Fruit fly (Drosophila melanogaster) whole organism, embryonic: Measurements from ENCODE around the gene nkt.

ENCODE experiments used
- Antp ChIP-seq: fragments of 200-800 bp; sonication (Bioruptor generic); optimal IDR thresholded peaks from 3 replicates; lab custom pipeline; 2016; ENCODE audit warnings: missing biosample characterization, missing genetic modification characterization
- B-H1 ChIP-seq: fragments of 200-800 bp; sonication (Bioruptor generic); IDR thresholded peaks from 3 replicates; pipeline ENCODE4 v1.3.6; 2022; ENCODE audit warnings: missing biosample characterization, missing genetic modification characterization
- CG10321 ChIP-seq: fragments of 200-800 bp; sonication (Bioruptor generic); IDR thresholded peaks from 2 replicates; pipeline ENCODE4 v1.3.6; 2022; ENCODE audit warnings: missing biosample characterization, missing genetic modification characterization
- CG10543 ChIP-seq: fragments of 200-800 bp; sonication (Bioruptor generic); optimal IDR thresholded peaks from 3 replicates; lab custom pipeline; 2017; ENCODE audit warnings: missing biosample characterization, mild to moderate bottlenecking, missing genetic modification characterization, moderate library complexity
- CG11560 ChIP-seq: fragments of 200-800 bp; sonication (Bioruptor generic); IDR thresholded peaks from 3 replicates; pipeline ENCODE4 v1.3.6; 2022; ENCODE audit warnings: missing biosample characterization, missing genetic modification characterization
- CG12104 ChIP-seq: fragments of 200-800 bp; sonication (Bioruptor generic); optimal IDR thresholded peaks from 3 replicates; lab custom pipeline; 2016; ENCODE audit warnings: missing biosample characterization, missing genetic modification characterization
- CG12769 ChIP-seq: fragments of 200-800 bp; sonication (Bioruptor generic); optimal IDR thresholded peaks from 2 replicates; lab custom pipeline; 2019; ENCODE audit warnings: missing biosample characterization, mild to moderate bottlenecking, missing genetic modification characterization, moderate library complexity
- CG13123 ChIP-seq: fragments of 200-800 bp; sonication (Bioruptor generic); optimal IDR thresholded peaks from 2 replicates; lab custom pipeline; 2016; ENCODE audit warnings: missing biosample characterization, missing genetic modification characterization
- CG14441 ChIP-seq: fragments of 200-800 bp; sonication (Bioruptor generic); IDR thresholded peaks from 2 replicates; pipeline ENCODE4 v1.3.6; 2022; ENCODE audit warnings: missing biosample characterization, missing genetic modification characterization
- CG15601 ChIP-seq: fragments of 200-800 bp; sonication (Bioruptor generic); optimal IDR thresholded peaks from 3 replicates; lab custom pipeline; 2019; ENCODE audit warnings: missing biosample characterization, mild to moderate bottlenecking, missing genetic modification characterization, moderate library complexity
- CG17359 ChIP-seq: fragments of 200-800 bp; sonication (Bioruptor generic); optimal IDR thresholded peaks from 3 replicates; lab custom pipeline; 2018; ENCODE audit warnings: missing biosample characterization, mild to moderate bottlenecking, missing genetic modification characterization, moderate library complexity
- CG17802 ChIP-seq: fragments of 200-800 bp; sonication (Bioruptor generic); optimal IDR thresholded peaks from 2 replicates; lab custom pipeline; 2018; ENCODE audit warnings: missing biosample characterization, mild to moderate bottlenecking, missing genetic modification characterization, moderate library complexity
- CG18619 ChIP-seq: fragments of 200-800 bp; sonication (Bioruptor generic); optimal IDR thresholded peaks from 3 replicates; lab custom pipeline; 2017; ENCODE audit warnings: missing biosample characterization, mild to moderate bottlenecking, missing genetic modification characterization
- CG2116 ChIP-seq: fragments of 200-800 bp; sonication (Bioruptor generic); optimal IDR thresholded peaks from 3 replicates; lab custom pipeline; 2018; ENCODE audit warnings: missing biosample characterization, mild to moderate bottlenecking, missing genetic modification characterization
- CG2202 ChIP-seq: fragments of 200-800 bp; sonication (Bioruptor generic); optimal IDR thresholded peaks from 2 replicates; lab custom pipeline; 2018; ENCODE audit warnings: missing biosample characterization, mild to moderate bottlenecking, missing genetic modification characterization
- CG3726 ChIP-seq: fragments of 200-800 bp; sonication (Bioruptor generic); IDR thresholded peaks from 3 replicates; pipeline ENCODE4, ENCODE4 v1.3.6; 2022; ENCODE audit warnings: missing biosample characterization, missing genetic modification characterization
- CG4730 ChIP-seq: fragments of 200-800 bp; sonication (Bioruptor generic); IDR thresholded peaks from 2 replicates; pipeline ENCODE4 v1.3.6; 2022; ENCODE audit warnings: missing biosample characterization, missing genetic modification characterization
- CG6683 ChIP-seq: fragments of 200-800 bp; sonication (Bioruptor generic); optimal IDR thresholded peaks from 2 replicates; lab custom pipeline; 2017; ENCODE audit warnings: missing biosample characterization, mild to moderate bottlenecking, missing genetic modification characterization, missing genetic modification reagents
- CG6689 ChIP-seq: fragments of 200-800 bp; sonication (Bioruptor generic); IDR thresholded peaks from 2 replicates; pipeline ENCODE4 v1.3.6; 2022; ENCODE audit warnings: missing biosample characterization, missing genetic modification characterization
- CG7556 ChIP-seq: fragments of 200-800 bp; sonication (Bioruptor generic); optimal IDR thresholded peaks from 2 replicates; lab custom pipeline; 2017; ENCODE audit warnings: missing biosample characterization, mild to moderate bottlenecking, missing genetic modification characterization
- CG9215 ChIP-seq: fragments of 200-800 bp; sonication (Bioruptor generic); IDR thresholded peaks from 2 replicates; pipeline ENCODE4 v1.3.6; 2022; ENCODE audit warnings: missing biosample characterization, missing genetic modification characterization
- CG9932 ChIP-seq: fragments of 200-800 bp; sonication (Bioruptor generic); IDR thresholded peaks from 2 replicates; pipeline ENCODE4 v1.3.6; 2022; ENCODE audit warnings: missing biosample characterization, missing genetic modification characterization
- Camta ChIP-seq: fragments of 200-800 bp; sonication (Bioruptor generic); optimal IDR thresholded peaks from 2 replicates; lab custom pipeline; 2016; ENCODE audit warnings: missing biosample characterization, missing genetic modification characterization
- CkIIα-i1 ChIP-seq: fragments of 200-800 bp; sonication (Bioruptor generic); IDR thresholded peaks from 2 replicates; pipeline ENCODE4 v1.3.6; 2022; ENCODE audit warnings: missing biosample characterization, missing genetic modification characterization
- Dad ChIP-seq: fragments of 200-800 bp; sonication (Bioruptor generic); optimal IDR thresholded peaks from 3 replicates; lab custom pipeline; 2016; ENCODE audit warnings: missing biosample characterization, missing genetic modification characterization
- Ets65A ChIP-seq: fragments of 200-800 bp; sonication (Bioruptor generic); peaks from one replicate; lab custom pipeline; 2016; ENCODE audit warnings: missing biosample characterization, missing genetic modification characterization
- HmgD ChIP-seq: fragments of 200-800 bp; sonication (Bioruptor generic); optimal IDR thresholded peaks from 3 replicates; lab custom pipeline; 2016; ENCODE audit warnings: missing biosample characterization, missing genetic modification characterization
- Hr3 ChIP-seq: fragments of 200-800 bp; sonication (Bioruptor generic); optimal IDR thresholded peaks from 3 replicates; lab custom pipeline; 2016; ENCODE audit warnings: missing biosample characterization, missing genetic modification characterization
- Side ChIP-seq: fragments of 200-800 bp; sonication (Bioruptor generic); optimal IDR thresholded peaks from 2 replicates; lab custom pipeline; 2016; ENCODE audit warnings: missing biosample characterization, missing genetic modification characterization
- TFAM ChIP-seq: fragments of 200-800 bp; sonication (Bioruptor generic); optimal IDR thresholded peaks from 2 replicates; lab custom pipeline; 2017; ENCODE audit warnings: missing biosample characterization, missing genetic modification characterization, inconsistent platforms
- amos ChIP-seq: fragments of 200-800 bp; sonication (Bioruptor generic); IDR thresholded peaks from 2 replicates; pipeline ENCODE4 v1.3.6; 2022; ENCODE audit warnings: missing biosample characterization, missing genetic modification characterization; ENCODE audit not compliant: partially characterized antibody
- aop ChIP-seq: fragments of 200-800 bp; sonication (Bioruptor generic); IDR thresholded peaks from 2 replicates; pipeline ENCODE4 v1.3.6; 2022; ENCODE audit warnings: missing biosample characterization, missing genetic modification characterization
- ap ChIP-seq: fragments of 200-800 bp; sonication (Bioruptor generic); IDR thresholded peaks from 2 replicates; pipeline ENCODE4 v1.3.6; 2022; ENCODE audit warnings: missing biosample characterization, missing genetic modification characterization
- cad ChIP-seq: fragments of >200 bp; optimal IDR thresholded peaks from 2 replicates; lab custom pipeline; 2017; ENCODE audit warnings: missing biosample characterization, missing genetic modification characterization
- danr ChIP-seq: fragments of 200-800 bp; sonication (Bioruptor generic); IDR thresholded peaks from 2 replicates; pipeline ENCODE4 v1.3.6; 2022; ENCODE audit warnings: missing biosample characterization, missing genetic modification characterization
- gcm2 ChIP-seq: fragments of 200-800 bp; sonication (Bioruptor generic); optimal IDR thresholded peaks from 2 replicates; lab custom pipeline; 2016; ENCODE audit warnings: missing biosample characterization, missing genetic modification characterization
- gsb ChIP-seq: fragments of 200-800 bp; sonication (Bioruptor generic); IDR thresholded peaks from 2 replicates; pipeline ENCODE4 v1.3.6; 2022; ENCODE audit warnings: missing biosample characterization, missing genetic modification characterization
- ham ChIP-seq: fragments of 200-800 bp; sonication (Bioruptor generic); IDR thresholded peaks from 2 replicates; pipeline ENCODE4 v1.3.6; 2022; ENCODE audit warnings: missing biosample characterization, missing genetic modification characterization
- her ChIP-seq: fragments of 200-800 bp; sonication (Bioruptor generic); optimal IDR thresholded peaks from 2 replicates; lab custom pipeline; 2016; ENCODE audit warnings: missing biosample characterization, missing genetic modification characterization
- klu ChIP-seq: fragments of 200-800 bp; sonication (Bioruptor generic); IDR thresholded peaks from 2 replicates; pipeline ENCODE4 v1.3.6; 2022; ENCODE audit warnings: missing biosample characterization, missing genetic modification characterization
- lov ChIP-seq, 2 experiments: fragments of 200-800 bp in 1 of 2; fragments of >200 bp in 1 of 2; sonication (Bioruptor generic) in 1 of 2; IDR thresholded peaks in 1 of 2; optimal IDR thresholded peaks in 1 of 2; 2 replicates in 1 of 2; 3 replicates in 1 of 2; pipeline versions ENCODE4 v1.3.6 to Lab custom; 2017 to 2022; ENCODE audit warnings: missing biosample characterization in 1 of 2, missing genetic modification characterization in 1 of 2
- pnt ChIP-seq: fragments of 200-800 bp; sonication (Bioruptor generic); optimal IDR thresholded peaks from 3 replicates; lab custom pipeline; 2016; ENCODE audit warnings: missing biosample characterization, missing genetic modification characterization
- prd ChIP-seq, 3 experiments: fragments of >200 bp in 2 of 3; fragments of 200-800 bp in 1 of 3; sonication (Bioruptor generic) in 1 of 3; optimal IDR thresholded peaks in 2 of 3; IDR thresholded peaks in 1 of 3; 2 replicates in 2 of 3; 3 replicates in 1 of 3; pipeline versions ENCODE4 v1.3.6 to Lab custom; 2017 to 2022; ENCODE audit warnings: missing biosample characterization in 1 of 3, missing genetic modification characterization in 1 of 3
- run ChIP-seq: fragments of 200-800 bp; sonication (Bioruptor generic); optimal IDR thresholded peaks from 3 replicates; lab custom pipeline; 2018; ENCODE audit warnings: missing biosample characterization, mild to moderate bottlenecking, missing genetic modification characterization
- sima ChIP-seq: fragments of 200-800 bp; sonication (Bioruptor generic); optimal IDR thresholded peaks from 2 replicates; lab custom pipeline; 2016; ENCODE audit warnings: missing biosample characterization, missing genetic modification characterization
- slp2 ChIP-seq: fragments of 200-800 bp; sonication (Bioruptor generic); optimal IDR thresholded peaks from 2 replicates; lab custom pipeline; 2016; ENCODE audit warnings: missing biosample characterization, missing genetic modification characterization
- sna ChIP-seq: fragments of 200-800 bp; sonication (Bioruptor generic); IDR thresholded peaks from 2 replicates; pipeline ENCODE4 v1.3.6; 2022; ENCODE audit warnings: missing biosample characterization, missing genetic modification characterization; ENCODE audit not compliant: partially characterized antibody
- unc-4 ChIP-seq: fragments of 200-800 bp; sonication (Bioruptor generic); IDR thresholded peaks from 2 replicates; pipeline ENCODE4 v1.3.6; 2022; ENCODE audit warnings: missing biosample characterization, missing genetic modification characterization; ENCODE audit not compliant: partially characterized antibody
- zen2 ChIP-seq: fragments of 200-800 bp; sonication (Bioruptor generic); IDR thresholded peaks from 3 replicates; pipeline ENCODE4 v1.3.6; 2022; ENCODE audit warnings: missing biosample characterization, missing genetic modification characterization; ENCODE audit not compliant: partially characterized antibody

nkt gene

DNA sequence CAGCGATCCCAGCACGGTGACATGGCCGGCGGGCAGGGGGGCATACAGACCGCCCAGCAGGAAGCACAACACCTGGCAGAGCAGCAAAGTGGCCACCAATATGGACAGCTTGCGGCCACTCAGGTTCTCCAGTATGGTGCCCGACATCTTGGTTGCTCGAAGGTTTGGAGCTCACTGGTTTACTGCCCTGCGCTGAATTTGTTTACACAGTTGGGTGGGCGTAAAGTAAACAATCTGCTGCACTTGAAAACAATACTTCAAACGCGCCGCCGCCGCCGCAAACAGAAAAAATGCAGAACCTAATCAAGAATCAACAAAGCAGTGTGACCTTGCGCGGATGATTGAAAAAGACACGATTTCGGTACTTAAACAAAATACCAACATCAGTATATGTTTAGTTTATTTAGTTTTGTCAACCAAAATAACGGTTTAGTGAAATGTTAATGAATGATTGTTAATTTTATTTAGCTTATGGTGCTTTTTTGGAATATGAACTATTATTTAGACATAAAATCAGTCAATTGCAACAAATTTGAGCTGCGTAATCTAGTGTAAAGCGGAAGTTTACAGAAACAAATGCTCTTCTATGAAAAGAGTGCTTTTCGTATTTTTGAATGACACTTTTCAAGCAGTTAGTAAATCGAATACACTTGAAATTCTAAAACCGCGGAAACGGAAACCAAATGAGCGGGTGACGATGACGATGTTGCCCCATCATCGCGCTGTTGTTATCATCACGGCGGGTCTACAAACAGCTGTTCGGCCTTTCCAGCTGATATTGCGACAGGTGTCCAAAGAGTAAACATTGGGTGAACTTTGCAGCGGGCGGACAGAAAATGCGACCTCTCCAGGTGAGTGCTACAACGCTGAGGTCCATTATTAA lies 31.6 kb upstream of the nkt start, which contains the start of the genes wls and Adck5:
Gene wls, minus strand, starts transcription at position 327 of the 883 bp plus-strand sequence.
Gene Adck5, plus strand, starts transcription at position 519 of the 883 bp plus-strand sequence.
- TF ChIP-seq CG2202 = peak; percentile 50
- no peak for TF ChIP-seq CG4730 (GFP tag; lab: Robert Waterston, UW)
- TF ChIP-seq CG15601 (tag; lab: Kevin White, UChicago) = no peak
- TF ChIP-seq HmgD (GFP tag; lab: Kevin White, UChicago) = no peak
- no peak for TF ChIP-seq Ets65A (GFP tag; lab: Kevin White, UChicago)
- no peak for TF ChIP-seq CG3726 (GFP tag; lab: Robert Waterston, UW)
- no peak for TF ChIP-seq CG6689 (GFP tag; lab: Robert Waterston, UW)
- TF ChIP-seq Camta (GFP tag; lab: Kevin White, UChicago) = peak; percentile 59
- no peak for TF ChIP-seq lov (optimal IDR thresholded peaks at IDR 0.05; lab: Kevin White, UChicago)
- peak; percentile 46; the same call in 1 of the 3 replicates for TF ChIP-seq lov (GFP tag; IDR thresholded peaks at IDR 0.05; lab: Robert Waterston, UW)
- TF ChIP-seq CG10321 (GFP tag; lab: Robert Waterston, UW) = peak; percentile 37; the same call in 1 of the 2 replicates
- no peak for TF ChIP-seq CG12769 (tag; lab: Kevin White, UChicago)
- TF ChIP-seq zen2 (GFP tag; lab: Robert Waterston, UW) = peak; percentile 41; the same call in 2 of the 3 replicates
- peak; percentile 67 for TF ChIP-seq CG2116 (GFP tag; lab: Kevin White, UChicago)
- TF ChIP-seq cad (GFP tag; lab: Kevin White, UChicago) = no peak
- no peak for TF ChIP-seq CG7556 (GFP tag; lab: Kevin White, UChicago)
- peak; percentile 27 for TF ChIP-seq CG18619 (GFP tag; lab: Kevin White, UChicago)
- TF ChIP-seq her (GFP tag; lab: Kevin White, UChicago) = peak; percentile 46
- TF ChIP-seq unc-4 (GFP tag; lab: Robert Waterston, UW) = no peak
- TF ChIP-seq sima = no peak
- no peak for TF ChIP-seq klu
- no peak for TF ChIP-seq CG9932 (GFP tag; lab: Robert Waterston, UW)
- TF ChIP-seq Antp (GFP tag; lab: Kevin White, UChicago) = peak; percentile 4
- TF ChIP-seq prd (optimal IDR thresholded peaks at IDR 0.05; lab: Kevin White, UChicago) = no peak
- TF ChIP-seq prd (GFP tag; IDR thresholded peaks at IDR 0.05; lab: Robert Waterston, UW) = no peak
- no peak for TF ChIP-seq ham (GFP tag; lab: Robert Waterston, UW)
- no peak for TF ChIP-seq Hr3 (GFP tag; lab: Kevin White, UChicago)
- TF ChIP-seq danr = no peak
- no peak for TF ChIP-seq B-H1 (GFP tag; lab: Robert Waterston, UW)
- TF ChIP-seq CG10543 (GFP tag; lab: Kevin White, UChicago) = peak; percentile 57
- no peak for TF ChIP-seq TFAM (GFP tag; lab: Kevin White, UChicago)
- TF ChIP-seq amos (GFP tag; lab: Robert Waterston, UW) = no peak
- no peak for TF ChIP-seq gsb
- peak; percentile 31; the same call in 1 of the 2 replicates for TF ChIP-seq sna (GFP tag; lab: Robert Waterston, UW)
- no peak for TF ChIP-seq CG11560 (tag; lab: Robert Waterston, UW)
- TF ChIP-seq Dad = peak; percentile 21
- no peak for TF ChIP-seq ap
- TF ChIP-seq CG12104 (GFP tag; lab: Kevin White, UChicago) = peak; percentile 9
- TF ChIP-seq CG6683 (GFP tag; lab: Kevin White, UChicago) = peak; percentile 39
- peak; percentile 70 for TF ChIP-seq Side (GFP tag; lab: Kevin White, UChicago)
- no peak for TF ChIP-seq CG17359 (tag; lab: Kevin White, UChicago)
- peak; percentile 10 for TF ChIP-seq CG13123 (GFP tag; lab: Kevin White, UChicago)
- TF ChIP-seq pnt (GFP tag; lab: Kevin White, UChicago) = no peak
- no peak for TF ChIP-seq slp2
- no peak for TF ChIP-seq run (tag; lab: Kevin White, UChicago)
- TF ChIP-seq gcm2 (GFP tag; lab: Kevin White, UChicago) = peak; percentile 3
- no peak for TF ChIP-seq CG17802
- TF ChIP-seq CkIIα-i1 (GFP tag; lab: Robert Waterston, UW) = no peak
- TF ChIP-seq aop (GFP tag; lab: Robert Waterston, UW) = no peak
- TF ChIP-seq CG9215 (GFP tag; lab: Robert Waterston, UW) = no peak
- TF ChIP-seq CG14441 (GFP tag; lab: Robert Waterston, UW) = no peak
